Fruit fly (Drosophila melanogaster) whole organism, embryonic: ENCODE results near the gene CG43354.

Source experiments
- Bdp1 ChIP-seq: fragments of 200-800 bp; sonication (Bioruptor generic); optimal IDR thresholded peaks from 3 replicates; lab custom pipeline; 2016; ENCODE audit warnings: missing biosample characterization, missing genetic modification characterization
- Bgb ChIP-seq: fragments of 200-800 bp; sonication (Bioruptor generic); IDR thresholded peaks from 2 replicates; pipeline ENCODE4 v1.3.6; 2022; ENCODE audit warnings: missing biosample characterization, missing genetic modification characterization; ENCODE audit not compliant: partially characterized antibody
- Blimp-1 ChIP-seq: fragments of 200-800 bp; sonication (Bioruptor generic); optimal IDR thresholded peaks from 3 replicates; lab custom pipeline; 2018; ENCODE audit warnings: missing biosample characterization, missing genetic modification characterization, mild to moderate bottlenecking, moderate library complexity, missing genetic modification reagents
- CG10209 ChIP-seq: fragments of 200-800 bp; sonication (Bioruptor generic); optimal IDR thresholded peaks from 3 replicates; lab custom pipeline; 2017; ENCODE audit warnings: missing biosample characterization, mild to moderate bottlenecking, missing genetic modification characterization, missing genetic modification reagents
- CG10979 ChIP-seq: fragments of 200-800 bp; sonication (Bioruptor generic); optimal IDR thresholded peaks from 2 replicates; lab custom pipeline; 2018; ENCODE audit warnings: missing biosample characterization, mild to moderate bottlenecking, missing genetic modification characterization, moderate library complexity
- CG11695 ChIP-seq: fragments of 200-800 bp; sonication (Bioruptor generic); IDR thresholded peaks from 3 replicates; pipeline ENCODE4 v1.3.6; 2022; ENCODE audit warnings: missing biosample characterization, missing genetic modification characterization
- CG12104 ChIP-seq: fragments of 200-800 bp; sonication (Bioruptor generic); optimal IDR thresholded peaks from 3 replicates; lab custom pipeline; 2016; ENCODE audit warnings: missing biosample characterization, missing genetic modification characterization
- CG13287 ChIP-seq: fragments of 200-800 bp; sonication (Bioruptor generic); IDR thresholded peaks from 2 replicates; pipeline ENCODE4 v1.3.6; 2022; ENCODE audit warnings: missing biosample characterization, missing genetic modification characterization; ENCODE audit not compliant: partially characterized antibody
- CG13775 ChIP-seq: fragments of 200-800 bp; sonication (Bioruptor generic); optimal IDR thresholded peaks from 3 replicates; lab custom pipeline; 2017; ENCODE audit warnings: missing biosample characterization, mild to moderate bottlenecking, missing genetic modification characterization
- CG16813 ChIP-seq: fragments of 200-800 bp; sonication (Bioruptor generic); IDR thresholded peaks from 3 replicates; pipeline ENCODE4 v1.3.6; 2022; ENCODE audit warnings: missing biosample characterization, missing genetic modification characterization; ENCODE audit not compliant: partially characterized antibody
- CG17612 ChIP-seq: fragments of 200-800 bp; sonication (Bioruptor generic); IDR thresholded peaks from 2 replicates; pipeline ENCODE4 v1.3.6; 2022; ENCODE audit warnings: missing biosample characterization, missing genetic modification characterization
- CG2120 ChIP-seq: fragments of 200-800 bp; sonication (Bioruptor generic); optimal IDR thresholded peaks from 3 replicates; lab custom pipeline; 2016; ENCODE audit warnings: missing biosample characterization, missing genetic modification characterization
- CG2202 ChIP-seq: fragments of 200-800 bp; sonication (Bioruptor generic); optimal IDR thresholded peaks from 2 replicates; lab custom pipeline; 2018; ENCODE audit warnings: missing biosample characterization, mild to moderate bottlenecking, missing genetic modification characterization
- CG30403 ChIP-seq: fragments of 200-800 bp; sonication (Bioruptor generic); optimal IDR thresholded peaks from 3 replicates; lab custom pipeline; 2016; ENCODE audit warnings: missing biosample characterization, missing genetic modification characterization
- CG3065 ChIP-seq: fragments of 200-800 bp; sonication (Bioruptor generic); optimal IDR thresholded peaks from 2 replicates; lab custom pipeline; 2016; ENCODE audit warnings: missing biosample characterization, missing genetic modification characterization
- CG4424 ChIP-seq: fragments of 200-800 bp; sonication (Bioruptor generic); optimal IDR thresholded peaks from 3 replicates; lab custom pipeline; 2016; ENCODE audit warnings: missing biosample characterization, missing genetic modification characterization
- CG4707 ChIP-seq: fragments of 200-800 bp; sonication (Bioruptor generic); optimal IDR thresholded peaks from 2 replicates; lab custom pipeline; 2018; ENCODE audit warnings: missing biosample characterization, mild to moderate bottlenecking, missing genetic modification characterization, moderate library complexity
- CG5180 ChIP-seq: fragments of 200-800 bp; sonication (Bioruptor generic); optimal IDR thresholded peaks from 3 replicates; lab custom pipeline; 2017; ENCODE audit warnings: missing biosample characterization, missing genetic modification characterization, mild to moderate bottlenecking, moderate library complexity, missing genetic modification reagents
- CG6654 ChIP-seq: fragments of 200-800 bp; sonication (Bioruptor generic); optimal IDR thresholded peaks from 2 replicates; lab custom pipeline; 2017; ENCODE audit warnings: missing biosample characterization, mild to moderate bottlenecking, missing genetic modification characterization
- CG9817 ChIP-seq: fragments of 200-800 bp; sonication (Bioruptor generic); optimal IDR thresholded peaks from 2 replicates; lab custom pipeline; 2018; ENCODE audit warnings: missing biosample characterization, mild to moderate bottlenecking, missing genetic modification characterization, moderate library complexity
- Camta ChIP-seq: fragments of 200-800 bp; sonication (Bioruptor generic); optimal IDR thresholded peaks from 2 replicates; lab custom pipeline; 2016; ENCODE audit warnings: missing biosample characterization, missing genetic modification characterization
- Dbx ChIP-seq: fragments of 200-800 bp; sonication (Bioruptor generic); IDR thresholded peaks from 3 replicates; pipeline ENCODE4 v1.3.6; 2022; ENCODE audit warnings: missing biosample characterization, missing genetic modification characterization
- Eip74EF ChIP-seq, 2 experiments: fragments of 200-800 bp in 1 of 2; fragments of >200 bp in 1 of 2; sonication (Bioruptor generic) in 1 of 2; optimal IDR thresholded peaks; 2 replicates each; lab custom pipeline; 2017 to 2019; ENCODE audit warnings: missing biosample characterization in 2 of 2, missing genetic modification characterization in 2 of 2, mild to moderate bottlenecking in 1 of 2, moderate library complexity in 1 of 2
- Ets97D ChIP-seq: fragments of 200-800 bp; sonication (Bioruptor generic); optimal IDR thresholded peaks from 3 replicates; lab custom pipeline; 2016; ENCODE audit warnings: missing biosample characterization, missing genetic modification characterization
- Fer2 ChIP-seq: fragments of 200-800 bp; sonication (Bioruptor generic); optimal IDR thresholded peaks from 2 replicates; lab custom pipeline; 2018; ENCODE audit warnings: missing biosample characterization, mild to moderate bottlenecking, missing genetic modification characterization, moderate library complexity
- Hr39 ChIP-seq: fragments of >200 bp; optimal IDR thresholded peaks from 2 replicates; lab custom pipeline; 2017
- Hr51 ChIP-seq, 2 experiments: fragments of 200-800 bp; sonication (Bioruptor generic); optimal IDR thresholded peaks; 2 replicates in 1 of 2; 3 replicates in 1 of 2; lab custom pipeline; 2016 to 2018; ENCODE audit warnings: missing biosample characterization in 2 of 2, missing genetic modification characterization in 2 of 2, mild to moderate bottlenecking in 1 of 2, moderate library complexity in 1 of 2
- NK7.1 ChIP-seq: fragments of 200-800 bp; sonication (Bioruptor generic); optimal IDR thresholded peaks from 3 replicates; lab custom pipeline; 2016; ENCODE audit warnings: missing biosample characterization, missing genetic modification characterization
- Opbp ChIP-seq: fragments of 200-800 bp; sonication (Bioruptor generic); IDR thresholded peaks from 3 replicates; pipeline ENCODE4 v1.3.6; 2022; ENCODE audit warnings: missing biosample characterization, missing genetic modification characterization; ENCODE audit not compliant: partially characterized antibody
- Ptx1 ChIP-seq: fragments of 200-800 bp; sonication (Bioruptor generic); IDR thresholded peaks from 2 replicates; pipeline ENCODE4 v1.3.6; 2022; ENCODE audit warnings: missing biosample characterization, missing genetic modification characterization
- TFAM ChIP-seq: fragments of 200-800 bp; sonication (Bioruptor generic); optimal IDR thresholded peaks from 2 replicates; lab custom pipeline; 2017; ENCODE audit warnings: missing biosample characterization, missing genetic modification characterization, inconsistent platforms
- az2 ChIP-seq: fragments of 200-800 bp; sonication (Bioruptor generic); optimal IDR thresholded peaks from 3 replicates; lab custom pipeline; 2016; ENCODE audit warnings: missing biosample characterization, missing genetic modification characterization
- br ChIP-seq: fragments of >200 bp; optimal IDR thresholded peaks from 2 replicates; lab custom pipeline; 2017
- btn ChIP-seq: fragments of 200-800 bp; sonication (Bioruptor generic); optimal IDR thresholded peaks from 2 replicates; lab custom pipeline; 2016; ENCODE audit warnings: missing biosample characterization, missing genetic modification characterization
- cas ChIP-seq: fragments of 200-800 bp; sonication (Bioruptor generic); IDR thresholded peaks from 2 replicates; pipeline ENCODE4 v1.3.6; 2022; ENCODE audit warnings: missing biosample characterization, missing genetic modification characterization
- cg ChIP-seq: fragments of 200-800 bp; sonication (Bioruptor generic); optimal IDR thresholded peaks from 3 replicates; lab custom pipeline; 2019; ENCODE audit warnings: missing biosample characterization, mild to moderate bottlenecking, missing genetic modification characterization, moderate library complexity
- corto ChIP-seq: fragments of 200-800 bp; sonication (Bioruptor generic); optimal IDR thresholded peaks from 2 replicates; lab custom pipeline; 2016; ENCODE audit warnings: missing biosample characterization, mild to moderate bottlenecking, missing genetic modification characterization, moderate library complexity
- crc ChIP-seq: fragments of 200-800 bp; sonication (Bioruptor generic); optimal IDR thresholded peaks from 2 replicates; lab custom pipeline; 2016; ENCODE audit warnings: missing biosample characterization, missing genetic modification characterization
- dysf ChIP-seq: fragments of 200-800 bp; sonication (Bioruptor generic); IDR thresholded peaks from 3 replicates; pipeline ENCODE4 v1.3.6; 2022; ENCODE audit warnings: missing biosample characterization, missing genetic modification characterization
- ham ChIP-seq: fragments of 200-800 bp; sonication (Bioruptor generic); IDR thresholded peaks from 2 replicates; pipeline ENCODE4 v1.3.6; 2022; ENCODE audit warnings: missing biosample characterization, missing genetic modification characterization
- insv ChIP-seq, 2 experiments: fragments of 200-800 bp; sonication (Bioruptor generic); optimal IDR thresholded peaks; 3 replicates each; lab custom pipeline; 2016 to 2018; ENCODE audit warnings: missing biosample characterization in 2 of 2, missing genetic modification characterization in 2 of 2
- inv ChIP-seq: fragments of 200-800 bp; sonication (Bioruptor generic); IDR thresholded peaks from 2 replicates; pipeline ENCODE4 v1.3.6; 2022; ENCODE audit warnings: missing biosample characterization, missing genetic modification characterization; ENCODE audit not compliant: partially characterized antibody
- jumu ChIP-seq: fragments of 200-800 bp; sonication (Bioruptor generic); optimal IDR thresholded peaks from 3 replicates; lab custom pipeline; 2016; ENCODE audit warnings: missing biosample characterization, missing genetic modification characterization
- mam ChIP-seq: fragments of 200-800 bp; sonication (Bioruptor generic); optimal IDR thresholded peaks from 3 replicates; lab custom pipeline; 2016; ENCODE audit warnings: missing biosample characterization, missing genetic modification characterization
- pfk ChIP-seq: fragments of 200-800 bp; sonication (Bioruptor generic); optimal IDR thresholded peaks from 2 replicates; lab custom pipeline; 2018; ENCODE audit warnings: missing biosample characterization, mild to moderate bottlenecking, missing genetic modification characterization, moderate library complexity
- pzg ChIP-seq: fragments of 200-800 bp; sonication (Bioruptor generic); optimal IDR thresholded peaks from 3 replicates; lab custom pipeline; 2018; ENCODE audit warnings: missing biosample characterization, mild to moderate bottlenecking, missing genetic modification characterization, moderate library complexity
- rib ChIP-seq: fragments of 200-800 bp; sonication (Bioruptor generic); IDR thresholded peaks from 2 replicates; pipeline ENCODE4 v1.3.6; 2022; ENCODE audit warnings: missing biosample characterization, missing genetic modification characterization
- ro ChIP-seq: fragments of 200-800 bp; sonication (Bioruptor generic); IDR thresholded peaks from 2 replicates; pipeline ENCODE4 v1.3.6; 2022; ENCODE audit warnings: missing biosample characterization, missing genetic modification characterization
- slp2 ChIP-seq: fragments of 200-800 bp; sonication (Bioruptor generic); optimal IDR thresholded peaks from 2 replicates; lab custom pipeline; 2016; ENCODE audit warnings: missing biosample characterization, missing genetic modification characterization
- sob ChIP-seq: fragments of 200-800 bp; sonication (Bioruptor generic); IDR thresholded peaks from 2 replicates; pipeline ENCODE4 v1.3.6; 2022; ENCODE audit warnings: missing biosample characterization, missing genetic modification characterization
- yki ChIP-seq: fragments of >200 bp; optimal IDR thresholded peaks from 3 replicates; lab custom pipeline; 2018
- zen2 ChIP-seq: fragments of 200-800 bp; sonication (Bioruptor generic); IDR thresholded peaks from 3 replicates; pipeline ENCODE4 v1.3.6; 2022; ENCODE audit warnings: missing biosample characterization, missing genetic modification characterization; ENCODE audit not compliant: partially characterized antibody

CG43354 gene

dm6 chr2L:18328737-18329136 is 19.5 kb upstream of the CG43354 start (continued):
- TF ChIP-seq dysf, result peak; percentile 70
- TF ChIP-seq CG16813 (GFP tag; lab: Robert Waterston, UW), result no peak
- TF ChIP-seq CG6654 (GFP tag; lab: Kevin White, UChicago), result no peak
- no peak for TF ChIP-seq CG12104
- TF ChIP-seq CG5180 (GFP tag; lab: Kevin White, UChicago), result no peak
- TF ChIP-seq zen2 (GFP tag; lab: Robert Waterston, UW), result no peak
- peak; percentile 39 for TF ChIP-seq CG10209
- peak; percentile 29 for TF ChIP-seq az2
- TF ChIP-seq Ptx1, result peak; percentile 71
- TF ChIP-seq corto (GFP tag; lab: Kevin White, UChicago), result no peak
- no peak for TF ChIP-seq Hr39 (lab: Kevin White, UChicago)
- TF ChIP-seq rib (GFP tag; lab: Robert Waterston, UW), result no peak
- no peak for TF ChIP-seq Fer2
- peak; percentile 18 for TF ChIP-seq jumu (GFP tag; lab: Kevin White, UChicago)
- TF ChIP-seq ham (GFP tag; lab: Robert Waterston, UW), result no peak
- no peak for TF ChIP-seq br (lab: Kevin White, UChicago)
- no peak for TF ChIP-seq CG4707 (GFP tag; lab: Kevin White, UChicago)
- TF ChIP-seq yki (lab: Kevin White, UChicago), result no peak
- TF ChIP-seq mam (GFP tag; lab: Kevin White, UChicago), result peak; percentile 49
- TF ChIP-seq slp2, result peak; percentile 32
- peak; percentile 30 for TF ChIP-seq CG30403 (GFP tag; lab: Kevin White, UChicago)
- no peak for TF ChIP-seq pzg (GFP tag; lab: Kevin White, UChicago)
- TF ChIP-seq pfk (GFP tag; lab: Kevin White, UChicago), result no peak
- peak; percentile 16 for TF ChIP-seq CG10979 (tag; lab: Kevin White, UChicago)
- no peak for TF ChIP-seq CG9817 (tag; lab: Kevin White, UChicago)
- 0 out of 3 replicates have a peak, but pooled peaks have one; percentile 32 for TF ChIP-seq CG11695 (GFP tag; lab: Robert Waterston, UW)
- TF ChIP-seq Opbp (GFP tag; lab: Robert Waterston, UW), result no peak
- no peak for TF ChIP-seq cas (GFP tag; lab: Robert Waterston, UW)
- TF ChIP-seq CG2202 (tag; lab: Kevin White, UChicago), result no peak
- no peak for TF ChIP-seq Dbx (GFP tag; lab: Robert Waterston, UW)
- no peak for TF ChIP-seq cg (GFP tag; lab: Kevin White, UChicago)
- peak in 1 of 2 experiments; percentile 41 for TF ChIP-seq Hr51 (GFP tag; optimal IDR thresholded peaks at IDR 0.05; lab: Kevin White, UChicago)
- no peak for TF ChIP-seq Bgb (GFP tag; lab: Robert Waterston, UW)
- no peak for TF ChIP-seq ro (GFP tag; lab: Robert Waterston, UW)
- TF ChIP-seq CG3065 (GFP tag; lab: Kevin White, UChicago), result no peak
- no peak for TF ChIP-seq inv (GFP tag; lab: Robert Waterston, UW)
- TF ChIP-seq CG4424 (GFP tag; lab: Kevin White, UChicago), result no peak
- TF ChIP-seq Ets97D, result no peak
- no peak for TF ChIP-seq TFAM
- TF ChIP-seq crc (GFP tag; lab: Kevin White, UChicago), result no peak
- 0 out of 2 replicates have a peak, but pooled peaks have one; percentile 53 for TF ChIP-seq sob (GFP tag; lab: Robert Waterston, UW)
- no peak for TF ChIP-seq Eip74EF (GFP tag; optimal IDR thresholded peaks at IDR 0.05; lab: Kevin White, UChicago)
- no peak for TF ChIP-seq CG17612
- no peak for TF ChIP-seq NK7.1 (GFP tag; lab: Kevin White, UChicago)
- no peak for TF ChIP-seq Bdp1 (GFP tag; lab: Kevin White, UChicago)
- no peak for TF ChIP-seq insv (GFP tag; optimal IDR thresholded peaks at IDR 0.05; lab: Kevin White, UChicago)
- TF ChIP-seq CG13775 (GFP tag; lab: Kevin White, UChicago), result no peak
- no peak for TF ChIP-seq CG13287 (GFP tag; lab: Robert Waterston, UW)
- TF ChIP-seq Camta (GFP tag; lab: Kevin White, UChicago), result no peak
- TF ChIP-seq btn (GFP tag; lab: Kevin White, UChicago), result no peak
- peak; percentile 39 for TF ChIP-seq CG2120 (GFP tag; lab: Kevin White, UChicago)
- TF ChIP-seq Blimp-1 (GFP tag; lab: Kevin White, UChicago), result no peak
